Fruit fly (Drosophila melanogaster) whole organism, embryonic: Measurements from ENCODE around the gene CG33767.

ENCODE experiments used
- CG4424 ChIP-seq: fragments of 200-800 bp; sonication (Bioruptor generic); optimal IDR thresholded peaks from 3 replicates; lab custom pipeline; 2016; ENCODE audit warnings: missing biosample characterization, missing genetic modification characterization
- Dfd ChIP-seq, 2 experiments: fragments of >200 bp; optimal IDR thresholded peaks; 2 replicates each; lab custom pipeline; 2017; ENCODE audit warnings: missing biosample characterization in 2 of 2, missing genetic modification characterization in 2 of 2
- Nf-YC ChIP-seq: fragments of 200-800 bp; optimal IDR thresholded peaks from 3 replicates; lab custom pipeline; 2019; ENCODE audit warnings: missing biosample characterization, mild to moderate bottlenecking, missing genetic modification characterization, moderate library complexity
- psq ChIP-seq: fragments of 200-800 bp; sonication (Bioruptor generic); optimal IDR thresholded peaks from 2 replicates; lab custom pipeline; 2017; ENCODE audit warnings: missing biosample characterization, missing genetic modification characterization

DNA sequence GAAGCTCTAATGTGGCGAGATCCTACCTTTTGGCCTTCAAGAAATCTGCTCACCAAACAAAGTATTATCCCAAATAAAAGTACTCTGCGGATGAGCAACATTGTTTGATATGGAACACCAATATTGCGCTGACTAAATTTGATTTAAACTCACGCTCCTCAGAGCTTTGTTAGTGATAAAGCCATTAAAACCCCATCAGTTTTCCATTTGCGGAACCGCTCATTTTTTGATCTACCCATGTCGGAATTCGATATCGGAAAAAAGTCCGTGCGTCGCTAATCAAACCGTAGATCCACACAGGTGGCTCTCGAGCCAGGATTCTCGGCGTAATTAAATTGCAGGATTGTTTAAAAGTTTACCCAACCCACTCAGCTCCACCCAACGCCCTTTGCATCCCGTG lies 6.3 kb downstream of the CG33767 start, which contains the start of gene CG33772:
- TF ChIP-seq CG4424 (GFP tag; lab: Kevin White, UChicago) (no peak), Nf-YC (tag; lab: Kevin White, UChicago) (no peak), Dfd (GFP tag; optimal IDR thresholded peaks at IDR 0.05; lab: Kevin White, UChicago) (no peak), psq (GFP tag; lab: Kevin White, UChicago) (no peak)
